Worm (Caenorhabditis elegans): Measurements from ENCODE around the gene mrps-7.

Gene mrps-7

DNA sequence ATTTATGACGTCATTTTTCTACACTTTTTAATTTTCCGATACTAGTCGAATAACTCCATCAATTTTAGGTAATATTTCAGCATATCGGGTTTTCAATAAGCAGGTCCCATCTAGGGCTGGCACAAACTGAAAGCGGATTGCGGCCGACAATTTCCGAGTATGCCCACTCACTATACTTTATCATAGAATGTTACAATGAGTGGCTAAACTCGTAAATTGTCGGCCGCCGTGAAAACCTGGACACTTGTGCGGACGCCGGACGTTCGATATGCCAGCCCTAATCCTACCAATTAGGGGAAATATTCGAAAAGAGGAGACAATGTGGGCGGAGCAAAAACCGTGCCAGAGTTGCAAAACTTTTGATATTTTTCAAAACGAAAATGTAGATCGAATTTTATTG, 7.9 kb downstream of the mrps-7 start:
- TF ChIP-seq klf-2 (GFP tag; conservative IDR thresholded peaks at IDR 0.05) (no peak), med-1 (GFP tag; optimal IDR thresholded peaks at IDR 0.05; ENCODE audit: insufficient read depth) (no peak), flt-1 (GFP tag; IDR thresholded peaks at IDR 0.05) (no peak), ref-1 (GFP tag; conservative IDR thresholded peaks at IDR 0.05) (no peak), cog-1 (tag; optimal IDR thresholded peaks at IDR 0.05) (no peak), tab-1 (GFP tag; IDR thresholded peaks at IDR 0.05) (no peak), ztf-23 (GFP tag; IDR thresholded peaks at IDR 0.05) (no peak), T22C8.4 (GFP tag; IDR thresholded peaks at IDR 0.05) (no peak), ztf-29 (GFP tag; IDR thresholded peaks at IDR 0.05) (no peak)

DNA sequence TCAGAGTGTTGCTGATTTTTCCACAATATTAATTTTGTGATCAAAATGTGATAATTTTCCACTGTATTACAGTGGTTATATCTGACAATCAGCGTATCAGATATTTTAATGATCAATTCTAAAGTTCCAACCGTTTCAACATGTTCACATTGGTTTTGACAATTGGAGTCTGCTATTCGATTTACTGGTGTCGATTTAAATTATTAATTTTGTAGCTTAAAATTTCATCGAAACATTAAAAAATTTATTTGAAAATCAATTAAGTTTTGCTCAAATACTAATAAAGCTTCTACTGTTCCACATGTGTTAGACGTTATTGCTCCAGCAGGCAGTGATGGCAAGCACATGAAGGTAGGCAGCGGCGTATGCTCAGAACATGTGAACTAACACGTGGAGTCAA, 9.7 kb downstream of the mrps-7 start:
- TF ChIP-seq ref-1 (GFP tag; conservative IDR thresholded peaks at IDR 0.05): no peak
- no peak for TF ChIP-seq T22C8.4 (GFP tag; IDR thresholded peaks at IDR 0.05)
- TF ChIP-seq cog-1 (tag; optimal IDR thresholded peaks at IDR 0.05): no peak
- no peak for TF ChIP-seq tab-1 (GFP tag; IDR thresholded peaks at IDR 0.05)
- no peak for TF ChIP-seq flt-1 (GFP tag; IDR thresholded peaks at IDR 0.05)
- no peak for TF ChIP-seq ztf-23 (GFP tag; IDR thresholded peaks at IDR 0.05)
- TF ChIP-seq med-1 (GFP tag; optimal IDR thresholded peaks at IDR 0.05; ENCODE audit: insufficient read depth): no peak

DNA sequence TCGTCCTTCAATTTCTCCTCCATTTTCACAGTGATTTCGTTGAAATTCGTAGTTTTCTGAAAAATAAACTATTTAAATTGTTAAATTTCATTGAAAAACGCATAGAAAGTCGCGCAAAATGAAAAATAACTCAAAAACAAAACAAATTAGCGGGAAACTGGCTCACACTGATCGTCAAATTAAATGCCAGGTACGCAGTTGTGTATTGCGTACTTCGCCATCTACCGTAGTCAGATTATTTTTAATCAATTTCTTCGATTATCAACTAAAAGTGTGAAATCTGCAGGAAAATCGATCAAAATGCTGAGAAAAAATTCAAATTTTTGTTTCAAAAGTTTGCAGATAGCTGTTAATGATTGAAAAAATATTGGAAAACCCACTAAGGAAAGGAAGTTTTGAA, 12.6 kb downstream of the mrps-7 start, which contains the start of gene Y57G11C.499:
Gene Y57G11C.499 (minus strand): TSS at position 23 of the 400 bp plus-strand sequence.
- TF ChIP-seq flt-1 (GFP tag; IDR thresholded peaks at IDR 0.05): no peak
- TF ChIP-seq klf-2 (GFP tag; conservative IDR thresholded peaks at IDR 0.05): no peak
- TF ChIP-seq T22C8.4 (GFP tag; IDR thresholded peaks at IDR 0.05): no peak
- TF ChIP-seq med-1 (GFP tag; optimal IDR thresholded peaks at IDR 0.05; ENCODE audit: insufficient read depth): no peak
- no peak for TF ChIP-seq ref-1 (GFP tag; conservative IDR thresholded peaks at IDR 0.05)
- no peak for TF ChIP-seq tab-1 (GFP tag; IDR thresholded peaks at IDR 0.05)
- TF ChIP-seq ztf-29 (GFP tag; IDR thresholded peaks at IDR 0.05): no peak
- TF ChIP-seq ztf-23 (GFP tag; IDR thresholded peaks at IDR 0.05): no peak
- TF ChIP-seq cog-1 (tag; optimal IDR thresholded peaks at IDR 0.05): no peak

DNA sequence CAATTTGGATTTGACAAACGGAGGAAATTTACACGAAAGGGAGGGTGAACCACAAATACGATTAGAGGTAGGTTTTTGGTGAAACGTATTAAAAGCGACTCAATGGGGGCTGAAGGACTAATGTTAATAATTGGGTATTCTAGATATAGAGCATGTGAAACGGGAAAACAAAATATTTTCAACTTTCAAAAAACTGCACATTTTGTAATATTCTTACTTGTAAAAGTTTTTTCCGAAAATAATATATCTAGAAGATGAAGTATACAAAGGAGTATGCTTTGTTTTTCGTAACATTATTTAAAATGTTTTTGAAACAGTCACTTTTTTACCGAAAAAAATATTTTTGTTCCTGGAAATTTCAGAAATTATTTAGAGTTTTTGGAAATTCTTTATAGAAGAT, 25.6 kb downstream of the mrps-7 start:
- no peak for TF ChIP-seq klf-2 (GFP tag; conservative IDR thresholded peaks at IDR 0.05)
- TF ChIP-seq ztf-29 (GFP tag; IDR thresholded peaks at IDR 0.05): no peak
- no peak for TF ChIP-seq cog-1 (tag; optimal IDR thresholded peaks at IDR 0.05)
- TF ChIP-seq flt-1 (GFP tag; IDR thresholded peaks at IDR 0.05): no peak
- TF ChIP-seq ztf-23 (GFP tag; IDR thresholded peaks at IDR 0.05): no peak
- TF ChIP-seq tab-1 (GFP tag; IDR thresholded peaks at IDR 0.05): no peak
- no peak for TF ChIP-seq ref-1 (GFP tag; conservative IDR thresholded peaks at IDR 0.05)
- no peak for TF ChIP-seq med-1 (GFP tag; optimal IDR thresholded peaks at IDR 0.05; ENCODE audit: insufficient read depth)
- TF ChIP-seq T22C8.4 (GFP tag; IDR thresholded peaks at IDR 0.05): no peak

DNA sequence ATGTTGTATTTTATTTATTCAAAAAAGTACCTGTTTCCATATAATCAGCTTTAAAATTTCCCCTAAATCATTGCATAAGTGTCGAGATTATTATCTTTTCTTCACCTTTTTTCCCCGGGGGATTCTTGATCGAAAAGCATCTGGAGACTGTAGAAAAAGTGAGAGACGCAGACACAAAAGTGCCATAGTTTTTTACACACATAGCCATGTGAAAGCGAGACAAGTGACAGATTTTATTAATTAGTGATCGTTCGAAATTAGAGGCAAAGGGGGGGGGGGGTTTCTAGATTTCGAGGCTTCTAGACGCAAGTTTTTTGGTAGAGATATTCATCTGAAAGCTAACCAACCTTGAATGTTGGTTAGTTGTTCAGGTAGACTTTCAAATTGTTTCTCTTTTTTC, 38.3 kb downstream of the mrps-7 start:
- TF ChIP-seq med-1 (GFP tag; optimal IDR thresholded peaks at IDR 0.05; ENCODE audit: insufficient read depth) (no peak), cog-1 (tag; optimal IDR thresholded peaks at IDR 0.05) (no peak), tab-1 (GFP tag; IDR thresholded peaks at IDR 0.05) (no peak), ztf-23 (GFP tag; IDR thresholded peaks at IDR 0.05) (no peak), ztf-29 (GFP tag; IDR thresholded peaks at IDR 0.05) (no peak), T22C8.4 (GFP tag; IDR thresholded peaks at IDR 0.05) (no peak), flt-1 (GFP tag; IDR thresholded peaks at IDR 0.05) (no peak), ref-1 (GFP tag; conservative IDR thresholded peaks at IDR 0.05) (no peak), klf-2 (GFP tag; conservative IDR thresholded peaks at IDR 0.05) (no peak)

DNA sequence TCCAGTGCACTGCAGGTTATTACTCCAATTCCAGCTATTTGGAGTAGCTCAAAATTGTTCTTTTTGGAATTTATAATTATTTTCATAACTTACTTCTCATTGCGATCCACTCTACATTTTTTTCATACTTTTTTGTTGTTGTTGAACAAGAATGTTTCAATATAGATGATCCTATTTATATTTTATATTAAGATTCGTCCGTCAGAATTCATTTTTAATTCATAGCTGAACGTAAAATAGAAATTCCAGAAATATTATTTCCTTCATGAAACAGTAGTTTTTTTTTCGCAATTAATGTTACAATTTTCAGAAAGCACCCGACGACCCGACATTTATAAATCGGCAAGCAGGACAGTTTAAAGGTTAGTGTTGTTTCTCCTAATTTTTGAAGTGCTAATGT, 39.3 kb downstream of the mrps-7 start, which contains the start of gene Y57G11C.42:
Gene Y57G11C.42 (plus strand): TSS at position 301 of the 400 bp plus-strand sequence.
- TF ChIP-seq ref-1 (GFP tag; conservative IDR thresholded peaks at IDR 0.05) (no peak), flt-1 (GFP tag; IDR thresholded peaks at IDR 0.05) (no peak), T22C8.4 (GFP tag; IDR thresholded peaks at IDR 0.05) (no peak), med-1 (GFP tag; optimal IDR thresholded peaks at IDR 0.05; ENCODE audit: insufficient read depth) (no peak), cog-1 (tag; optimal IDR thresholded peaks at IDR 0.05) (no peak), klf-2 (GFP tag; conservative IDR thresholded peaks at IDR 0.05) (no peak), ztf-29 (GFP tag; IDR thresholded peaks at IDR 0.05) (no peak), tab-1 (GFP tag; IDR thresholded peaks at IDR 0.05) (no peak), ztf-23 (GFP tag; IDR thresholded peaks at IDR 0.05) (no peak)

All from whole organism, midembryonic.